Fruit fly (Drosophila melanogaster): ENCODE data around the gene CG13614.
A peak's percentile ranks its signal among the peaks of the same experiment; 100 is the strongest.

Gene CG13614

DNA sequence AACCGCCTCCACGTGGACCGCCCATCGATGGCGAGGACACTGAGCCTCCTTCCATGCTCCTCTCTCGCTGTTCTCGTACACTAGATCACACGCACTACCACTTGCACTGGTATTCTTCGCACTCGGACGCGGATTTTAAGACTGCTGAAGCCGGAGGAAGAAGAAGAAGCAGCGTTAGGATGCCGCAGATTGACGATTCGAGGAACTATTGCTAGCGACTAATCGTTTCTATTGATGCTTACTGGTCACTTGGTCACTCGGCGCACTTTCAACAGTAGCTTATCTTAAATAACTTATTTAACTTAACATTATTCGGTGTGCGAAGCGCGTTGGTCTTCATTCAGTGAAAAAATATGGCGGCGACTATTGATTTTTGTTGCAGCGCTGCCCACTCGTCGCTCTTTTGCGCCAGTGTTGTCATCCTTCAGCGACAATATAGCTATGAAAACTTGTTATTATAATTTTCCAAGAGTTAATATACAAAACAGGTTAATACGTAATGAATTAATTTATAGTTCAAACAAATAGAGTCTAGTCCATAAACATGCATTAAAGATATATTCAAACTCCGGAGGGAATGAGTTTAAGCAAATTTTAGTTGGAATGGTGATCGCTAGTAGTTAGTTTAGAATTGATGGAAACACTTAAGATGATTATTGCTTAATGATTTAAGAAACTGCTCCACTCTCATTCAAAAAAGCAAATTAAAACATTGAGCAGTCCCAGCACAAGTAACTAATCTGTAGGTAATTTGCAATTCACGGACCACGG is 20.8 kb upstream of the CG13614 start, which contains the start of the genes CG5746 and CG6454 (continued):
- TF ChIP-seq CG17802 (tag; optimal IDR thresholded peaks at IDR 0.05) (peak; percentile 11), ranshi (GFP tag; IDR thresholded peaks at IDR 0.05) (0 out of 2 replicates have a peak, but pooled peaks have one; percentile 40), jumu (GFP tag; optimal IDR thresholded peaks at IDR 0.05) (peak; percentile 61), Ets97D (GFP tag; optimal IDR thresholded peaks at IDR 0.05) (peak; percentile 68), CG32772 (GFP tag; IDR thresholded peaks at IDR 0.05) (no peak; the same call in 1 of the 2 replicates), CG14710 (tag; optimal IDR thresholded peaks at IDR 0.05) (peak; percentile 86), emc (GFP tag; optimal IDR thresholded peaks at IDR 0.05) (no peak), CG12659 (GFP tag; optimal IDR thresholded peaks at IDR 0.05) (peak; percentile 83), CG6689 (GFP tag; IDR thresholded peaks at IDR 0.05) (peak; percentile 52; the same call in 1 of the 2 replicates), CG34224 (GFP tag; IDR thresholded peaks at IDR 0.05; ENCODE audit: partially characterized antibody) (no peak), CG18476 (GFP tag; optimal IDR thresholded peaks at IDR 0.05) (peak; percentile 41), CHES-1-like (GFP tag; optimal IDR thresholded peaks at IDR 0.05) (peak; percentile 80), Taf1 (GFP tag; IDR thresholded peaks at IDR 0.05) (0 out of 2 replicates have a peak, but pooled peaks have one; percentile 32), Lpt (GFP tag; optimal IDR thresholded peaks at IDR 0.05) (no peak), D19B (GFP tag; optimal IDR thresholded peaks at IDR 0.05) (no peak), CG18619 (GFP tag; optimal IDR thresholded peaks at IDR 0.05) (peak; percentile 62), wek (GFP tag; optimal IDR thresholded peaks at IDR 0.05) (no peak), psq (GFP tag; optimal IDR thresholded peaks at IDR 0.05) (peak; percentile 23), CG2129 (GFP tag; IDR thresholded peaks at IDR 0.05; ENCODE audit: partially characterized antibody) (no peak), Antp (GFP tag; optimal IDR thresholded peaks at IDR 0.05) (peak; percentile 11), CG13296 (GFP tag; optimal IDR thresholded peaks at IDR 0.05) (no peak), HLH54F (GFP tag; optimal IDR thresholded peaks at IDR 0.05) (peak; percentile 72), CG12155 (GFP tag; optimal IDR thresholded peaks at IDR 0.05) (peak; percentile 64), CG17568 (GFP tag; optimal IDR thresholded peaks at IDR 0.05) (no peak), CG12942 (GFP tag; optimal IDR thresholded peaks at IDR 0.05) (peak; percentile 69), Myb (GFP tag; optimal IDR thresholded peaks at IDR 0.05) (peak; percentile 48), Usf (GFP tag; optimal IDR thresholded peaks at IDR 0.05) (peak; percentile 12), Blimp-1 (GFP tag; optimal IDR thresholded peaks at IDR 0.05) (no peak), crc (GFP tag; optimal IDR thresholded peaks at IDR 0.05) (peak; percentile 11), CG12299 (tag; optimal IDR thresholded peaks at IDR 0.05) (no peak), CG9609 (GFP tag; optimal IDR thresholded peaks at IDR 0.05) (peak; percentile 73), CG16815 (GFP tag; optimal IDR thresholded peaks at IDR 0.05) (peak; percentile 43), az2 (GFP tag; optimal IDR thresholded peaks at IDR 0.05) (peak; percentile 48), Optix (GFP tag; IDR thresholded peaks at IDR 0.05) (no peak), Fer1 (GFP tag; optimal IDR thresholded peaks at IDR 0.05) (no peak), gem (tag; optimal IDR thresholded peaks at IDR 0.05) (no peak), Hand (GFP tag; optimal IDR thresholded peaks at IDR 0.05) (no peak), CG13775 (GFP tag; optimal IDR thresholded peaks at IDR 0.05) (peak; percentile 74), crol (GFP tag; IDR thresholded peaks at IDR 0.05) (no peak), CG14441 (GFP tag; IDR thresholded peaks at IDR 0.05) (no peak), otp (GFP tag; IDR thresholded peaks at IDR 0.05) (no peak), CG17328 (GFP tag; IDR thresholded peaks at IDR 0.05) (peak; percentile 54), Jarid2 (GFP tag; optimal IDR thresholded peaks at IDR 0.05) (no peak), Meics (GFP tag; optimal IDR thresholded peaks at IDR 0.05) (no peak), CG11247 (GFP tag; IDR thresholded peaks at IDR 0.05) (peak; percentile 42), pnt (GFP tag; optimal IDR thresholded peaks at IDR 0.05) (peak; percentile 14), pho (GFP tag; optimal IDR thresholded peaks at IDR 0.05) (peak; percentile 77), CG31388 (GFP tag; optimal IDR thresholded peaks at IDR 0.05) (no peak), ind (GFP tag; optimal IDR thresholded peaks at IDR 0.05) (no peak), Hsf (GFP tag; optimal IDR thresholded peaks at IDR 0.05) (peak; percentile 71)

Data from whole organism, embryonic.